Worm (Caenorhabditis elegans) whole organism, late embryonic: ENCODE measurements around the gene hrg-9.

ENCODE experiments used
- C08G9.2 ChIP-seq: sonication (generic microtip); optimal IDR thresholded peaks from 2 replicates; lab custom pipeline; 2016; ENCODE audit warnings: mild to moderate bottlenecking, missing genetic modification characterization, moderate library complexity, missing compliant biosample characterization
- C38D4.7 ChIP-seq: fragments of 200-800 bp; sonication (Bioruptor generic); optimal IDR thresholded peaks from 2 replicates; lab custom pipeline; 2018; ENCODE audit warnings: mild to moderate bottlenecking, missing genetic modification characterization, moderate library complexity, missing compliant biosample characterization
- F13H6.1 ChIP-seq: sonication (generic microtip); optimal IDR thresholded peaks from 2 replicates; lab custom pipeline; 2016; ENCODE audit warnings: missing genetic modification characterization, missing compliant biosample characterization
- K09A11.1 ChIP-seq: sonication (generic microtip); optimal IDR thresholded peaks from 2 replicates; lab custom pipeline; 2017; ENCODE audit warnings: antibody characterized with exemption, mild to moderate bottlenecking, missing genetic modification characterization, missing compliant biosample characterization; ENCODE audit not compliant: insufficient read depth
- ama-1 ChIP-seq: fragments of 150-350 bp; optimal IDR thresholded peaks from 2 replicates; lab custom pipeline; 2014
- ceh-14 ChIP-seq: sonication (generic microtip); optimal IDR thresholded peaks from 2 replicates; lab custom pipeline; 2016; ENCODE audit warnings: missing genotype, missing genetic modification characterization, missing compliant biosample characterization
- ceh-18 ChIP-seq: sonication (generic microtip); optimal IDR thresholded peaks from 2 replicates; lab custom pipeline; 2016; ENCODE audit warnings: missing genetic modification characterization, missing compliant biosample characterization
- ceh-19 ChIP-seq: fragments of 200-800 bp; sonication (Bioruptor generic); optimal IDR thresholded peaks from 2 replicates; lab custom pipeline; 2018; ENCODE audit warnings: mild to moderate bottlenecking, missing genetic modification characterization, missing compliant biosample characterization
- ceh-30 ChIP-seq: fragments of 150-350 bp; optimal IDR thresholded peaks from 2 replicates; lab custom pipeline; 2014; ENCODE audit warnings: missing biosample characterization, missing genetic modification characterization
- ceh-31 ChIP-seq: sonication (generic microtip); optimal IDR thresholded peaks from 2 replicates; lab custom pipeline; 2016; ENCODE audit warnings: missing genetic modification characterization, missing compliant biosample characterization
- ceh-45 ChIP-seq: fragments of 200-800 bp; sonication (Bioruptor generic); IDR thresholded peaks from 2 replicates; pipeline ENCODE4 v1.3.6; 2022; ENCODE audit warnings: missing genetic modification reagents, missing genetic modification characterization, missing compliant biosample characterization
- ceh-48 ChIP-seq: sonication (generic microtip); optimal IDR thresholded peaks from 2 replicates; lab custom pipeline; 2016; ENCODE audit warnings: missing genetic modification characterization, inconsistent platforms, missing compliant biosample characterization
- ceh-6 ChIP-seq: fragments of 200-800 bp; sonication (Bioruptor generic); optimal IDR thresholded peaks from 2 replicates; lab custom pipeline; 2018; ENCODE audit warnings: mild to moderate bottlenecking, missing genetic modification characterization, missing compliant biosample characterization
- che-1 ChIP-seq: sonication (generic microtip); optimal IDR thresholded peaks from 2 replicates; lab custom pipeline; 2016; ENCODE audit warnings: mild to moderate bottlenecking, missing genetic modification characterization, missing compliant biosample characterization
- ets-4 ChIP-seq: sonication (generic microtip); optimal IDR thresholded peaks from 2 replicates; lab custom pipeline; 2016; ENCODE audit warnings: missing genetic modification characterization, missing compliant biosample characterization
- fax-1 ChIP-seq: sonication (generic microtip); optimal IDR thresholded peaks from 2 replicates; lab custom pipeline; 2016; ENCODE audit warnings: missing genotype, missing genetic modification characterization, missing compliant biosample characterization
- fkh-6 ChIP-seq: sonication (generic microtip); optimal IDR thresholded peaks from 2 replicates; lab custom pipeline; 2016; ENCODE audit warnings: missing genetic modification characterization, missing compliant biosample characterization
- hlh-13 ChIP-seq: fragments of 200-800 bp; sonication (Bioruptor generic); optimal IDR thresholded peaks from 2 replicates; lab custom pipeline; 2018; ENCODE audit warnings: mild to moderate bottlenecking, missing genetic modification characterization, missing compliant biosample characterization
- hlh-30 ChIP-seq: sonication (generic microtip); optimal IDR thresholded peaks from 2 replicates; lab custom pipeline; 2017; ENCODE audit warnings: antibody characterized with exemption, missing genetic modification characterization, missing compliant biosample characterization; ENCODE audit not compliant: insufficient read depth
- hlh-6 ChIP-seq: sonication (generic microtip); optimal IDR thresholded peaks from 2 replicates; lab custom pipeline; 2016; ENCODE audit warnings: missing genotype, missing genetic modification characterization, missing compliant biosample characterization
- hlh-8 ChIP-seq: sonication (generic microtip); optimal IDR thresholded peaks from 2 replicates; lab custom pipeline; 2016; ENCODE audit warnings: missing genotype, missing genetic modification characterization, missing compliant biosample characterization
- nfya-1 ChIP-seq: sonication (generic microtip); optimal IDR thresholded peaks from 2 replicates; lab custom pipeline; 2017; ENCODE audit warnings: missing genetic modification characterization, mild to moderate bottlenecking, missing compliant biosample characterization, antibody characterized with exemption, moderate library complexity
- nhr-11 ChIP-seq: fragments of 150-350 bp; optimal IDR thresholded peaks from 2 replicates; lab custom pipeline; 2014; ENCODE audit warnings: missing biosample characterization, missing genetic modification characterization
- npax-4 ChIP-seq: sonication (generic microtip); optimal IDR thresholded peaks from 2 replicates; lab custom pipeline; 2016; ENCODE audit warnings: missing genetic modification characterization, missing compliant biosample characterization
- pat-9 ChIP-seq: fragments of 200-800 bp; sonication (Bioruptor generic); optimal IDR thresholded peaks from 2 replicates; lab custom pipeline; 2018; ENCODE audit warnings: mild to moderate bottlenecking, missing genetic modification characterization, moderate library complexity, missing compliant biosample characterization
- pax-1 ChIP-seq: fragments of 150-350 bp; optimal IDR thresholded peaks from 2 replicates; lab custom pipeline; 2014; ENCODE audit warnings: missing biosample characterization, missing genetic modification characterization
- pha-2 ChIP-seq: sonication (generic microtip); optimal IDR thresholded peaks from 2 replicates; lab custom pipeline; 2017; ENCODE audit warnings: mild to moderate bottlenecking, missing genetic modification characterization, missing compliant biosample characterization
- pha-4 ChIP-seq: fragments of 150-350 bp; optimal IDR thresholded peaks from 2 replicates; lab custom pipeline; 2018; ENCODE audit warnings: missing biosample characterization, missing genetic modification reagents, missing genetic modification characterization
- pqm-1 ChIP-seq: sonication (generic microtip); optimal IDR thresholded peaks from 2 replicates; lab custom pipeline; 2016; ENCODE audit warnings: missing genetic modification characterization, missing compliant biosample characterization
- ref-2 ChIP-seq: sonication (generic microtip); optimal IDR thresholded peaks from 2 replicates; lab custom pipeline; 2016; ENCODE audit warnings: missing genetic modification characterization, missing compliant biosample characterization
- sdc-2 ChIP-seq: sonication (generic microtip); optimal IDR thresholded peaks from 2 replicates; lab custom pipeline; 2016; ENCODE audit warnings: missing genotype, missing genetic modification characterization, missing compliant biosample characterization
- sox-2 ChIP-seq: fragments of 200-800 bp; sonication (Bioruptor generic); IDR thresholded peaks from 2 replicates; pipeline ENCODE4 v1.3.6; 2022; ENCODE audit warnings: missing genetic modification reagents, missing genetic modification characterization, missing compliant biosample characterization
- sox-4 ChIP-seq: sonication (generic microtip); optimal IDR thresholded peaks from 2 replicates; lab custom pipeline; 2017; ENCODE audit warnings: mild to moderate bottlenecking, missing genetic modification characterization, inconsistent platforms, missing compliant biosample characterization
- tbx-2 ChIP-seq: sonication (generic microtip); optimal IDR thresholded peaks from 2 replicates; lab custom pipeline; 2016; ENCODE audit warnings: missing genetic modification characterization, missing compliant biosample characterization
- tbx-7 ChIP-seq: sonication (generic microtip); optimal IDR thresholded peaks from 2 replicates; lab custom pipeline; 2016; ENCODE audit warnings: missing genotype, missing genetic modification characterization, missing compliant biosample characterization
- ttx-3 ChIP-seq: sonication (generic microtip); optimal IDR thresholded peaks from 2 replicates; lab custom pipeline; 2016; ENCODE audit warnings: missing genetic modification reagents, missing genetic modification characterization, missing compliant biosample characterization
- unc-42 ChIP-seq: sonication (generic microtip); optimal IDR thresholded peaks from 2 replicates; lab custom pipeline; 2016; ENCODE audit warnings: missing genotype, missing genetic modification characterization, missing compliant biosample characterization
- unc-86 ChIP-seq: sonication (generic microtip); optimal IDR thresholded peaks from 2 replicates; lab custom pipeline; 2016; ENCODE audit warnings: missing genetic modification characterization, missing compliant biosample characterization
- zip-5 ChIP-seq: sonication (generic microtip); optimal IDR thresholded peaks from 2 replicates; lab custom pipeline; 2016; ENCODE audit warnings: missing genetic modification characterization, missing compliant biosample characterization

Gene hrg-9

ce11 chrV:12949607-12950006 is 13.5 kb downstream of the hrg-9 start, which contains the start of gene T16G1.13:
T16G1.13 (plus strand) TSS chrV:12949907.
- TF ChIP-seq unc-42 (tag; lab: Kevin White, UChicago) (no peak), ceh-14 (no peak), npax-4 (tag; lab: Kevin White, UChicago) (no peak), F13H6.1 (tag; lab: Kevin White, UChicago) (no peak), ama-1 (lab: Kevin White, UChicago) (no peak), hlh-8 (tag; lab: Kevin White, UChicago) (no peak), C08G9.2 (tag; lab: Kevin White, UChicago) (no peak), ceh-48 (tag; lab: Kevin White, UChicago) (no peak), ceh-19 (GFP tag; lab: Kevin White, UChicago) (no peak), nfya-1 (no peak), K09A11.1 (tag; lab: Kevin White, UChicago) (no peak), sox-2 (no peak), ceh-31 (no peak)

ce11 chrV:12944775-12945174 is 18.4 kb downstream of the hrg-9 start, which contains the start of gene grl-2:
grl-2 (plus strand) TSS chrV:12945075.
- TF ChIP-seq ceh-45 (no peak), pat-9 (tag; lab: Kevin White, UChicago) (no peak), ceh-30 (tag; lab: Kevin White, UChicago) (no peak), fkh-6 (tag; lab: Kevin White, UChicago) (no peak), nhr-11 (no peak)

ce11 chrV:12944229-12944628 is 18.9 kb downstream of the hrg-9 start, which contains the start of gene T16G1.3:
T16G1.3 (minus strand) TSS chrV:12944329.
- no peak for TF ChIP-seq hlh-6 (tag; lab: Kevin White, UChicago)
- TF ChIP-seq ceh-14: no peak
- TF ChIP-seq fax-1: no peak
- TF ChIP-seq hlh-30 (tag; lab: Kevin White, UChicago): no peak
- no peak for TF ChIP-seq C08G9.2 (tag; lab: Kevin White, UChicago)
- no peak for TF ChIP-seq pha-2
- TF ChIP-seq ama-1 (lab: Kevin White, UChicago): no peak
- no peak for TF ChIP-seq C38D4.7 (GFP tag; lab: Kevin White, UChicago)
- no peak for TF ChIP-seq unc-86 (tag; lab: Kevin White, UChicago)
- no peak for TF ChIP-seq pax-1 (tag; lab: Kevin White, UChicago)

- no peak for TF ChIP-seq sox-2
- no peak for TF ChIP-seq hlh-8 (tag; lab: Kevin White, UChicago)
- no peak for TF ChIP-seq tbx-7 (tag; lab: Kevin White, UChicago)
- no peak for TF ChIP-seq ceh-45
- TF ChIP-seq hlh-13 (GFP tag; lab: Kevin White, UChicago): no peak
- TF ChIP-seq sox-4 (tag; lab: Kevin White, UChicago): no peak
- TF ChIP-seq zip-5 (tag; lab: Kevin White, UChicago): no peak
- TF ChIP-seq sdc-2 (tag; lab: Kevin White, UChicago): no peak
- no peak for TF ChIP-seq C08G9.2 (tag; lab: Kevin White, UChicago)
- TF ChIP-seq ttx-3: no peak
- TF ChIP-seq ceh-30 (tag; lab: Kevin White, UChicago): no peak
- no peak for TF ChIP-seq hlh-6 (tag; lab: Kevin White, UChicago)
- no peak for TF ChIP-seq ets-4 (tag; lab: Kevin White, UChicago)
- no peak for TF ChIP-seq ceh-6
- TF ChIP-seq, all 69 proteins: peak for 0
These were observed 19.7 kb downstream of the hrg-9 start for ce11 chrV:12943399-12943798.

ce11 chrV:12941797-12942474 is 21.2 kb downstream of the hrg-9 start, which contains the start of gene T16G1.4:
T16G1.4 (minus strand) TSS chrV:12941847.
- TF ChIP-seq ceh-18 (no peak), hlh-30 (tag; lab: Kevin White, UChicago) (no peak), C38D4.7 (GFP tag; lab: Kevin White, UChicago) (no peak), unc-42 (tag; lab: Kevin White, UChicago) (no peak), ceh-48 (tag; lab: Kevin White, UChicago) (no peak), pha-4 (tag; lab: Kevin White, UChicago) (no peak), nhr-11 (no peak), pqm-1 (tag; lab: Kevin White, UChicago) (no peak), pax-1 (tag; lab: Kevin White, UChicago) (no peak), pat-9 (tag; lab: Kevin White, UChicago) (no peak), ref-2 (no peak), tbx-2 (tag; lab: Kevin White, UChicago) (no peak), ama-1 (lab: Kevin White, UChicago) (no peak), che-1 (tag; lab: Kevin White, UChicago) (no peak)
- TF ChIP-seq, all 69 proteins: peak for 0
